Worm (Caenorhabditis elegans): Measurements from ENCODE around the gene K11D12.6.

DNA sequence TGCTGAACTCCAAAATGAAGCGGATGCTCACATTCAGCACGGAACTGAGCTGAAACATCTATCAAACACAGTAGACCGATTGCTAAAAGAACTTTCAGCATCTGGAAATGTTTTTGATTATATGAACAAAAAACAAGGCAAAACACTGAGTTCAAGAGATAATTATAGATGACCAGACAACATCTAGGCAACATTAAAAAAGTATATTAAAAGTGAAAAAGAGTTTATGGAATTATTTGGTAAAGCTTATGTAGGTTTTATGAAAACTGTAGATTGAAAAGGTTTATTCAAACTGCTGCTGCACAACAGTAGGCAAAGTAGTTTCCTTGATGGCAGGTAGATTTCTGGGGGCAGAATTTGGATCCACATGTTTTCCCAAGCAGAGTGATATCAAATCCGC is 1.4 kb upstream of the K11D12.6 start, which contains the start of gene K11D12.7:
- no peak for TF ChIP-seq ztf-16 (tag; optimal IDR thresholded peaks at IDR 0.05)
- TF ChIP-seq pqm-1 (tag; optimal IDR thresholded peaks at IDR 0.05) = no peak
- no peak for TF ChIP-seq F13H6.1 (tag; optimal IDR thresholded peaks at IDR 0.05)
- TF ChIP-seq ceh-22 (tag; optimal IDR thresholded peaks at IDR 0.05) = no peak
- TF ChIP-seq elt-4 (tag; optimal IDR thresholded peaks at IDR 0.05) = no peak
- TF ChIP-seq pax-1 (tag; optimal IDR thresholded peaks at IDR 0.05) = no peak
- TF ChIP-seq hlh-15 (tag; optimal IDR thresholded peaks at IDR 0.05) = no peak

All from whole organism, late embryonic.